Fruit fly (Drosophila melanogaster): ENCODE results near the gene cDIP.

cDIP gene

dm6 chr3R:21204500-21205167, 43.7 kb upstream of the cDIP start (continued):
- TF ChIP-seq CG13775 (GFP tag; optimal IDR thresholded peaks at IDR 0.05) (peak; percentile 81), Mrtf (GFP tag; IDR thresholded peaks at IDR 0.05) (peak; percentile 70; the same call in 1 of the 3 replicates), CG10565 (GFP tag; optimal IDR thresholded peaks at IDR 0.05) (peak; percentile 66), Gug (GFP tag; IDR thresholded peaks at IDR 0.05) (peak; percentile 73; the same call in 3 of the 4 replicates), cad (GFP tag; optimal IDR thresholded peaks at IDR 0.05) (no peak), dmrt11E (tag; optimal IDR thresholded peaks at IDR 0.05) (peak; percentile 79), CoRest (tag; optimal IDR thresholded peaks at IDR 0.05) (peak; percentile 88), CG15073 (GFP tag; optimal IDR thresholded peaks at IDR 0.05) (no peak), Hr78 (GFP tag; optimal IDR thresholded peaks at IDR 0.05) (peak in 1 of 2 experiments; percentile 81)

- TF ChIP-seq sens-2 (GFP tag; IDR thresholded peaks at IDR 0.05) (peak; percentile 40; the same call in 1 of the 2 replicates), CG10321 (GFP tag; IDR thresholded peaks at IDR 0.05) (no peak), Rx (GFP tag; IDR thresholded peaks at IDR 0.05) (no peak), Ada2b (GFP tag; IDR thresholded peaks at IDR 0.05) (no peak), sc (optimal IDR thresholded peaks at IDR 0.05) (no peak), sc (GFP tag; optimal IDR thresholded peaks at IDR 0.05) (no peak), CG5245 (GFP tag; optimal IDR thresholded peaks at IDR 0.05) (no peak), Poxn (GFP tag; IDR thresholded peaks at IDR 0.05) (no peak), repo (GFP tag; optimal IDR thresholded peaks at IDR 0.05) (no peak), luna (GFP tag; optimal IDR thresholded peaks at IDR 0.05) (no peak), Pdp1 (GFP tag; optimal IDR thresholded peaks at IDR 0.05) (no peak), CG34422 (GFP tag; IDR thresholded peaks at IDR 0.05) (no peak), hth (optimal IDR thresholded peaks at IDR 0.05) (no peak), CG17385 (GFP tag; optimal IDR thresholded peaks at IDR 0.05) (peak; percentile 90), zfh1 (GFP tag; IDR thresholded peaks at IDR 0.05) (0 out of 3 replicates have a peak, but pooled peaks have one; percentile 13), Ptx1 (GFP tag; IDR thresholded peaks at IDR 0.05) (no peak), disco-r (GFP tag; optimal IDR thresholded peaks at IDR 0.05) (no peak), mirr (GFP tag; optimal IDR thresholded peaks at IDR 0.05) (peak; percentile 60), dysf (GFP tag; IDR thresholded peaks at IDR 0.05) (no peak), HLH3B (GFP tag; IDR thresholded peaks at IDR 0.05) (no peak; the same call in 1 of the 2 replicates), Deaf1 (tag; optimal IDR thresholded peaks at IDR 0.05) (no peak), oc (tag; optimal IDR thresholded peaks at IDR 0.05) (no peak), CG5953 (GFP tag; IDR thresholded peaks at IDR 0.05) (peak; percentile 48; the same call in 1 of the 2 replicates), Opbp (GFP tag; IDR thresholded peaks at IDR 0.05; ENCODE audit: partially characterized antibody) (0 out of 3 replicates have a peak, but pooled peaks have one; percentile 14), CG6175 (GFP tag; IDR thresholded peaks at IDR 0.05) (no peak), br (optimal IDR thresholded peaks at IDR 0.05) (no peak), CG3163 (GFP tag; optimal IDR thresholded peaks at IDR 0.05) (peak; percentile 96), CG13775 (GFP tag; optimal IDR thresholded peaks at IDR 0.05) (no peak), Hr39 (optimal IDR thresholded peaks at IDR 0.05) (no peak), Neu2 (GFP tag; optimal IDR thresholded peaks at IDR 0.05; ENCODE audit: borderline replicate concordance) (no peak), CG16779 (GFP tag; IDR thresholded peaks at IDR 0.05) (no peak), row (GFP tag; IDR thresholded peaks at IDR 0.05) (no peak), CG6854 (GFP tag; optimal IDR thresholded peaks at IDR 0.05) (peak; percentile 58), run (tag; optimal IDR thresholded peaks at IDR 0.05) (no peak), en (GFP tag; optimal IDR thresholded peaks at IDR 0.05) (no peak), Dip2 (GFP tag; IDR thresholded peaks at IDR 0.05) (no peak), gce (GFP tag; IDR thresholded peaks at IDR 0.05) (peak; percentile 91), pnt (GFP tag; optimal IDR thresholded peaks at IDR 0.05) (no peak), CG4707 (GFP tag; optimal IDR thresholded peaks at IDR 0.05) (peak; percentile 92), sna (GFP tag; IDR thresholded peaks at IDR 0.05; ENCODE audit: partially characterized antibody) (no peak), CG17186 (GFP tag; optimal IDR thresholded peaks at IDR 0.05) (no peak)
Measured at dm6 chr3R:21203660-21204499, 43.0 kb upstream of the cDIP start.

Measured in whole organism, embryonic.